Worm (Caenorhabditis elegans) whole organism, L1 larva: ENCODE measurements around the gene nhr-237.

Experiments used
- C04F5.9 ChIP-seq: sonication (generic microtip); optimal IDR thresholded peaks from 2 replicates; lab custom pipeline; 2016; ENCODE audit warnings: missing genetic modification characterization, missing compliant biosample characterization
- alr-1 ChIP-seq: fragments of 200-800 bp; sonication (Bioruptor generic); optimal IDR thresholded peaks from 2 replicates; lab custom pipeline; 2018; ENCODE audit warnings: borderline replicate concordance, mild to moderate bottlenecking, missing genetic modification characterization, missing compliant biosample characterization
- aly-2 ChIP-seq: fragments of 150-350 bp; optimal IDR thresholded peaks from 2 replicates; lab custom pipeline; 2014; ENCODE audit warnings: missing biosample characterization, missing genetic modification characterization
- ama-1 ChIP-seq: fragments of 150-350 bp; optimal IDR thresholded peaks from 2 replicates; lab custom pipeline; 2014
- blmp-1 ChIP-seq: fragments of 150-350 bp; optimal IDR thresholded peaks from 2 replicates; lab custom pipeline; 2014; ENCODE audit warnings: missing biosample characterization, missing genetic modification characterization
- ceh-63 ChIP-seq: fragments of 200-800 bp; sonication (Bioruptor generic); optimal IDR thresholded peaks from 2 replicates; lab custom pipeline; 2018; ENCODE audit warnings: mild to moderate bottlenecking, missing genetic modification characterization, missing compliant biosample characterization
- ceh-8 ChIP-seq: fragments of 200-800 bp; sonication (Bioruptor generic); optimal IDR thresholded peaks from 2 replicates; lab custom pipeline; 2018; ENCODE audit warnings: mild to moderate bottlenecking, missing genetic modification characterization, moderate library complexity, missing compliant biosample characterization
- ceh-82 ChIP-seq, 3 experiments: fragments of 150-350 bp in 1 of 3; sonication (generic microtip) in 2 of 3; optimal IDR thresholded peaks; 2 replicates each; lab custom pipeline; 2014 to 2017; ENCODE audit warnings: missing biosample characterization in 3 of 3, missing genetic modification characterization in 3 of 3
- dpl-1 ChIP-seq, 3 experiments: fragments of 150-350 bp in 2 of 3; sonication (generic microtip) in 1 of 3; optimal IDR thresholded peaks; 2 replicates each; lab custom pipeline; 2014 to 2017; ENCODE audit warnings: missing biosample characterization in 3 of 3, missing genetic modification characterization in 3 of 3, missing genetic modification reagents in 3 of 3
- dsc-1 ChIP-seq: sonication (generic microtip); optimal IDR thresholded peaks from 2 replicates; lab custom pipeline; 2016; ENCODE audit warnings: mild to moderate bottlenecking, missing genetic modification characterization, missing compliant biosample characterization
- efl-1 ChIP-seq, 4 experiments: fragments of 150-350 bp; optimal IDR thresholded peaks in 3 of 4; peaks in 1 of 4; 1 replicate in 1 of 4; 2 replicates in 3 of 4; lab custom pipeline; 2014; ENCODE audit warnings: missing biosample characterization in 2 of 4, missing genetic modification characterization in 2 of 4, missing genetic modification reagents in 2 of 4
- egl-27 ChIP-seq, 2 experiments: fragments of 150-350 bp in 1 of 2; sonication (generic microtip); optimal IDR thresholded peaks; 3 replicates each; lab custom pipeline; 2017 to 2018; ENCODE audit warnings: missing biosample characterization in 2 of 2, missing genetic modification characterization in 2 of 2, missing genetic modification reagents in 2 of 2
- fkh-10 ChIP-seq: sonication (generic microtip); optimal IDR thresholded peaks from 2 replicates; lab custom pipeline; 2017; ENCODE audit warnings: missing biosample characterization, missing genetic modification reagents, missing genetic modification characterization
- fkh-4 ChIP-seq: sonication (generic microtip); optimal IDR thresholded peaks from 2 replicates; lab custom pipeline; 2016; ENCODE audit warnings: missing compliant biosample characterization, missing genetic modification characterization, borderline replicate concordance
- fos-1 ChIP-seq: fragments of 150-350 bp; optimal IDR thresholded peaks from 2 replicates; lab custom pipeline; 2014; ENCODE audit warnings: missing biosample characterization, missing genetic modification characterization
- grh-1 ChIP-seq: fragments of 200-800 bp; sonication (Bioruptor generic); IDR thresholded peaks from 2 replicates; pipeline ENCODE4 v1.3.6; 2022; ENCODE audit warnings: missing genetic modification reagents, missing genetic modification characterization, missing compliant biosample characterization
- hlh-4 ChIP-seq: sonication (generic microtip); optimal IDR thresholded peaks from 2 replicates; lab custom pipeline; 2016; ENCODE audit warnings: mild to moderate bottlenecking, missing genetic modification characterization, missing compliant biosample characterization
- hpl-2 ChIP-seq: fragments of 150-350 bp; optimal IDR thresholded peaks from 2 replicates; lab custom pipeline; 2014; ENCODE audit warnings: missing biosample characterization, missing genetic modification reagents, missing genetic modification characterization
- irx-1 ChIP-seq: sonication (generic microtip); optimal IDR thresholded peaks from 2 replicates; lab custom pipeline; 2016; ENCODE audit warnings: missing genetic modification characterization, missing compliant biosample characterization
- isw-1 ChIP-seq: fragments of 200-800 bp; sonication (Bioruptor generic); IDR thresholded peaks from 2 replicates; pipeline ENCODE4 v1.3.6; 2022; ENCODE audit warnings: missing genetic modification characterization, missing compliant biosample characterization
- jun-1 ChIP-seq: fragments of 150-350 bp; optimal IDR thresholded peaks from 2 replicates; lab custom pipeline; 2014; ENCODE audit warnings: missing biosample characterization, missing genetic modification reagents, missing genetic modification characterization
- lin-35 ChIP-seq, 2 experiments: fragments of 150-350 bp; optimal IDR thresholded peaks; 2 replicates each; lab custom pipeline; 2014; ENCODE audit warnings: missing biosample characterization in 2 of 2, missing genetic modification characterization in 2 of 2, missing genetic modification reagents in 2 of 2
- lsy-2 ChIP-seq, 2 experiments: fragments of 150-350 bp; optimal IDR thresholded peaks; 2 replicates each; lab custom pipeline; 2014; ENCODE audit warnings: missing biosample characterization in 2 of 2, missing genetic modification characterization in 2 of 2
- nhr-11 ChIP-seq: fragments of 150-350 bp; optimal IDR thresholded peaks from 2 replicates; lab custom pipeline; 2014; ENCODE audit warnings: missing biosample characterization, missing genetic modification characterization
- nhr-12 ChIP-seq: sonication (generic microtip); optimal IDR thresholded peaks from 2 replicates; lab custom pipeline; 2017; ENCODE audit warnings: missing biosample characterization, missing genetic modification characterization
- nhr-20 ChIP-seq: sonication (generic microtip); optimal IDR thresholded peaks from 2 replicates; lab custom pipeline; 2016; ENCODE audit warnings: mild to moderate bottlenecking, missing genetic modification characterization, missing compliant biosample characterization
- nhr-71 ChIP-seq: sonication (generic microtip); optimal IDR thresholded peaks from 2 replicates; lab custom pipeline; 2016; ENCODE audit warnings: mild to moderate bottlenecking, missing genetic modification characterization, moderate library complexity, missing compliant biosample characterization
- nhr-77 ChIP-seq: fragments of 150-350 bp; optimal IDR thresholded peaks from 2 replicates; lab custom pipeline; 2014; ENCODE audit warnings: missing biosample characterization, missing genetic modification characterization
- pax-3 ChIP-seq: fragments of 200-800 bp; sonication (Bioruptor generic); optimal IDR thresholded peaks from 2 replicates; lab custom pipeline; 2018; ENCODE audit warnings: mild to moderate bottlenecking, missing genetic modification characterization, moderate library complexity, missing compliant biosample characterization
- pqm-1 ChIP-seq: sonication (generic microtip); optimal IDR thresholded peaks from 3 replicates; lab custom pipeline; 2017; ENCODE audit warnings: missing biosample characterization, missing genetic modification characterization
- skn-1 ChIP-seq: fragments of 150-350 bp; optimal IDR thresholded peaks from 2 replicates; lab custom pipeline; 2014; ENCODE audit warnings: missing biosample characterization, missing genetic modification characterization
- snpc-4 ChIP-seq: fragments of 150-350 bp; optimal IDR thresholded peaks from 2 replicates; lab custom pipeline; 2014; ENCODE audit warnings: missing biosample characterization, missing genetic modification characterization
- snu-23 ChIP-seq: sonication (generic microtip); optimal IDR thresholded peaks from 2 replicates; lab custom pipeline; 2016; ENCODE audit warnings: missing genetic modification characterization, missing compliant biosample characterization
- sox-4 ChIP-seq: sonication (generic microtip); optimal IDR thresholded peaks from 2 replicates; lab custom pipeline; 2016; ENCODE audit warnings: missing genetic modification characterization, missing compliant biosample characterization
- sptf-1 ChIP-seq: fragments of 150-350 bp; optimal IDR thresholded peaks from 2 replicates; lab custom pipeline; 2014; ENCODE audit warnings: missing biosample characterization, missing genetic modification characterization
- tbx-2 ChIP-seq: sonication (generic microtip); optimal IDR thresholded peaks from 2 replicates; lab custom pipeline; 2016; ENCODE audit warnings: missing genetic modification characterization, missing compliant biosample characterization
- tlp-1 ChIP-seq: fragments of 150-350 bp; optimal IDR thresholded peaks from 2 replicates; lab custom pipeline; 2014; ENCODE audit warnings: missing biosample characterization, missing genetic modification characterization
- unc-62 ChIP-seq: fragments of 150-350 bp; optimal IDR thresholded peaks from 2 replicates; lab custom pipeline; 2014; ENCODE audit warnings: missing biosample characterization, missing genetic modification reagents, missing genetic modification characterization
- vab-15 ChIP-seq: sonication (generic microtip); optimal IDR thresholded peaks from 2 replicates; lab custom pipeline; 2017; ENCODE audit warnings: missing genotype, mild to moderate bottlenecking, missing genetic modification characterization, missing compliant biosample characterization
- xbp-1 ChIP-seq: sonication (generic microtip); optimal IDR thresholded peaks from 2 replicates; lab custom pipeline; 2016; ENCODE audit warnings: missing genetic modification characterization, missing compliant biosample characterization
- zag-1 ChIP-seq: fragments of 150-350 bp; optimal IDR thresholded peaks from 2 replicates; lab custom pipeline; 2014; ENCODE audit warnings: missing biosample characterization, missing genetic modification characterization
- zip-4 ChIP-seq: fragments of 200-800 bp; sonication (Bioruptor generic); optimal IDR thresholded peaks from 2 replicates; lab custom pipeline; 2018; ENCODE audit warnings: mild to moderate bottlenecking, missing genetic modification characterization, moderate library complexity, missing compliant biosample characterization
- ztf-4 ChIP-seq: fragments of 150-350 bp; optimal IDR thresholded peaks from 2 replicates; lab custom pipeline; 2014; ENCODE audit warnings: missing biosample characterization, missing genetic modification characterization

Gene nhr-237

ce11 chrV:1621494-1621893 is 5.1 kb downstream of the nhr-237 start, which contains the start of gene nhr-117:
Gene nhr-117, minus strand, starts transcription at chrV:1621520.
- no peak for TF ChIP-seq nhr-11 (tag; lab: Kevin White, UChicago)
- no peak for TF ChIP-seq alr-1 (tag; lab: Kevin White, UChicago)
- TF ChIP-seq efl-1 (optimal IDR thresholded peaks at IDR 0.05; lab: Kevin White, UChicago): no peak
- TF ChIP-seq efl-1 (GFP tag; optimal IDR thresholded peaks at IDR 0.05 in 1 of 2; lab: Kevin White, UChicago): peak in 1 of 2 experiments; percentile 81
- peak; percentile 2 for TF ChIP-seq nhr-20
- TF ChIP-seq lin-35 (GFP tag; optimal IDR thresholded peaks at IDR 0.05; lab: Kevin White, UChicago): peak in 1 of 2 experiments; percentile 14
- no peak for TF ChIP-seq dsc-1 (tag; lab: Kevin White, UChicago)
- no peak for TF ChIP-seq blmp-1 (tag; lab: Kevin White, UChicago)
- no peak for TF ChIP-seq irx-1
- peak; percentile 27 for TF ChIP-seq nhr-71 (tag; lab: Kevin White, UChicago)
- peak in 1 of 2 experiments; percentile 1 for TF ChIP-seq lsy-2 (tag; optimal IDR thresholded peaks at IDR 0.05; lab: Kevin White, UChicago)
- peak; percentile 67 for TF ChIP-seq zip-4 (GFP tag; lab: Kevin White, UChicago)
- peak; percentile 40 for TF ChIP-seq skn-1

- TF ChIP-seq snu-23 (GFP tag; lab: Kevin White, UChicago) (no peak), hlh-4 (tag; lab: Kevin White, UChicago) (no peak), dpl-1 (GFP tag; optimal IDR thresholded peaks at IDR 0.05; lab: Kevin White, UChicago) (no peak), skn-1 (no peak), tlp-1 (no peak), blmp-1 (tag; lab: Kevin White, UChicago) (no peak), pqm-1 (tag; lab: Kevin White, UChicago) (no peak), vab-15 (tag; lab: Kevin White, UChicago) (no peak), unc-62 (GFP tag; lab: Kevin White, UChicago) (no peak), ceh-63 (GFP tag; lab: Kevin White, UChicago) (no peak), sox-4 (tag; lab: Kevin White, UChicago) (no peak)
These were observed 6.1 kb downstream of the nhr-237 start for ce11 chrV:1620537-1620936.

- TF ChIP-seq sptf-1 (tag; lab: Kevin White, UChicago): no peak
- no peak for TF ChIP-seq nhr-20
- TF ChIP-seq fkh-4 (tag; lab: Kevin White, UChicago): no peak
- no peak for TF ChIP-seq ceh-8 (GFP tag; lab: Kevin White, UChicago)
- no peak for TF ChIP-seq nhr-71 (tag; lab: Kevin White, UChicago)
- no peak for TF ChIP-seq ama-1 (lab: Kevin White, UChicago)
- no peak for TF ChIP-seq snpc-4 (tag; lab: Kevin White, UChicago)
- no peak for TF ChIP-seq ceh-63 (GFP tag; lab: Kevin White, UChicago)
- no peak for TF ChIP-seq zag-1 (tag; lab: Kevin White, UChicago)
- no peak for TF ChIP-seq egl-27 (tag; optimal IDR thresholded peaks at IDR 0.05; lab: Kevin White, UChicago)
- TF ChIP-seq lsy-2 (tag; optimal IDR thresholded peaks at IDR 0.05; lab: Kevin White, UChicago): no peak
- no peak for TF ChIP-seq grh-1 (GFP tag; lab: Robert Waterston, UW)
- TF ChIP-seq vab-15 (tag; lab: Kevin White, UChicago): no peak
- TF ChIP-seq pax-3 (tag; lab: Kevin White, UChicago): no peak
These were observed 7.9 kb downstream of the nhr-237 start, which contains the start of gene nhr-179 for ce11 chrV:1618760-1619159. Gene nhr-179, minus strand, starts transcription at chrV:1618860.

- TF ChIP-seq hlh-4 (tag; lab: Kevin White, UChicago) (no peak), xbp-1 (no peak), fkh-10 (no peak), fos-1 (tag; lab: Kevin White, UChicago) (no peak), jun-1 (tag; lab: Kevin White, UChicago) (no peak), ceh-82 (tag; optimal IDR thresholded peaks at IDR 0.05; lab: Kevin White, UChicago) (no peak), tbx-2 (tag; lab: Kevin White, UChicago) (no peak), isw-1 (GFP tag; lab: Robert Waterston, UW) (no peak), fkh-4 (tag; lab: Kevin White, UChicago) (no peak), nhr-77 (tag; lab: Kevin White, UChicago) (no peak), nhr-12 (tag; lab: Kevin White, UChicago) (no peak), nhr-20 (no peak), ztf-4 (tag; lab: Kevin White, UChicago) (no peak), C04F5.9 (tag; lab: Kevin White, UChicago) (no peak), lsy-2 (tag; optimal IDR thresholded peaks at IDR 0.05; lab: Kevin White, UChicago) (no peak), hpl-2 (no peak), aly-2 (tag; lab: Kevin White, UChicago) (no peak), ceh-63 (GFP tag; lab: Kevin White, UChicago) (no peak)
These were observed 11.9 kb downstream of the nhr-237 start, which contains the start of gene srbc-41 for ce11 chrV:1614726-1615125. Gene srbc-41, minus strand, starts transcription at chrV:1614826.
